Worm (Caenorhabditis elegans) whole organism, L4 larva: ENCODE results near the gene cnc-7.

Experiments
- F37D6.2 ChIP-seq: sonication (generic microtip); optimal IDR thresholded peaks from 2 replicates; lab custom pipeline; 2016; ENCODE audit warnings: mild to moderate bottlenecking, missing genetic modification characterization, missing compliant biosample characterization
- ZK337.2 ChIP-seq: fragments of 200-800 bp; sonication (Bioruptor generic); IDR thresholded peaks from 2 replicates; pipeline ENCODE4 v1.3.6; 2022; ENCODE audit warnings: missing genetic modification reagents, missing genetic modification characterization, missing compliant biosample characterization
- ZK546.5 ChIP-seq, 2 experiments: sonication (generic microtip); optimal IDR thresholded peaks; 2 replicates each; lab custom pipeline; 2017; ENCODE audit warnings: missing biosample characterization in 2 of 2, missing genetic modification characterization in 2 of 2
- ama-1 ChIP-seq: fragments of 150-350 bp; optimal IDR thresholded peaks from 2 replicates; lab custom pipeline; 2014; ENCODE audit warnings: inconsistent platforms, mixed read lengths
- attf-4 ChIP-seq: sonication (generic microtip); optimal IDR thresholded peaks from 3 replicates; lab custom pipeline; 2017; ENCODE audit warnings: missing biosample characterization, missing genetic modification characterization
- ces-1 ChIP-seq: fragments of 150-350 bp; sonication (generic microtip); optimal IDR thresholded peaks from 4 replicates; lab custom pipeline; 2014; ENCODE audit warnings: missing biosample characterization, missing genetic modification reagents, missing genetic modification characterization
- ctbp-1 ChIP-seq: fragments of 200-800 bp; sonication (Bioruptor generic); IDR thresholded peaks from 2 replicates; pipeline ENCODE4 v1.3.6; 2022; ENCODE audit warnings: missing genetic modification reagents, missing genetic modification characterization, missing compliant biosample characterization
- daf-12 ChIP-seq: fragments of 150-350 bp; optimal IDR thresholded peaks from 2 replicates; lab custom pipeline; 2014; ENCODE audit warnings: missing biosample characterization, missing genetic modification reagents, missing genetic modification characterization
- dmd-8 ChIP-seq: fragments of 200-800 bp; sonication (Bioruptor generic); IDR thresholded peaks from 2 replicates; pipeline ENCODE4 v1.3.6; 2022; ENCODE audit warnings: missing genetic modification characterization, missing compliant biosample characterization
- dmd-9 ChIP-seq: fragments of 200-800 bp; sonication (Bioruptor generic); IDR thresholded peaks from 2 replicates; pipeline ENCODE4 v1.3.6; 2022; ENCODE audit warnings: missing genetic modification reagents, missing genetic modification characterization, missing compliant biosample characterization
- dpl-1 ChIP-seq: fragments of 150-350 bp; optimal IDR thresholded peaks from 2 replicates; lab custom pipeline; 2014; ENCODE audit warnings: missing biosample characterization, missing genetic modification reagents, missing genetic modification characterization
- dve-1 ChIP-seq: sonication (generic microtip); optimal IDR thresholded peaks from 2 replicates; lab custom pipeline; 2017; ENCODE audit warnings: antibody characterized with exemption, mild to moderate bottlenecking, missing genetic modification characterization, missing compliant biosample characterization; ENCODE audit not compliant: insufficient read depth
- fkh-10 ChIP-seq: fragments of 150-350 bp; optimal IDR thresholded peaks from 2 replicates; lab custom pipeline; 2014; ENCODE audit warnings: missing biosample characterization, missing genetic modification reagents, missing genetic modification characterization
- lin-13 ChIP-seq: fragments of 150-350 bp; optimal IDR thresholded peaks from 2 replicates; lab custom pipeline; 2014; ENCODE audit warnings: missing biosample characterization, missing genetic modification reagents, missing genetic modification characterization
- lsy-2 ChIP-seq, 2 experiments: fragments of 150-350 bp in 1 of 2; sonication (generic microtip) in 1 of 2; optimal IDR thresholded peaks; 2 replicates each; lab custom pipeline; 2014 to 2017; ENCODE audit warnings: missing biosample characterization in 2 of 2, missing genetic modification characterization in 2 of 2
- mep-1 ChIP-seq: fragments of 150-350 bp; sonication (generic microtip); optimal IDR thresholded peaks from 3 replicates; lab custom pipeline; 2014; ENCODE audit warnings: missing biosample characterization, missing genetic modification characterization
- mxl-2 ChIP-seq: fragments of 200-800 bp; sonication (Bioruptor generic); conservative IDR thresholded peaks from 2 replicates; pipeline ENCODE4 v1.3.6; 2022; ENCODE audit warnings: missing genetic modification reagents, missing genetic modification characterization, missing compliant biosample characterization
- nhr-48 ChIP-seq: sonication (generic microtip); optimal IDR thresholded peaks from 2 replicates; lab custom pipeline; 2016; ENCODE audit warnings: mild to moderate bottlenecking, missing genetic modification characterization, missing compliant biosample characterization
- pqm-1 ChIP-seq: sonication (generic microtip); optimal IDR thresholded peaks from 2 replicates; lab custom pipeline; 2017; ENCODE audit warnings: missing biosample characterization, missing genetic modification characterization
- saeg-2 ChIP-seq: fragments of 200-800 bp; sonication (Bioruptor generic); IDR thresholded peaks from 2 replicates; pipeline ENCODE4 v1.3.6; 2022; ENCODE audit warnings: missing genetic modification reagents, missing genetic modification characterization, missing compliant biosample characterization
- snpc-1.2 ChIP-seq: fragments of 200-800 bp; sonication (Bioruptor generic); IDR thresholded peaks from 2 replicates; pipeline ENCODE4 v1.3.6; 2022; ENCODE audit warnings: missing genetic modification reagents, missing genetic modification characterization, missing compliant biosample characterization
- vab-7 ChIP-seq: fragments of 200-800 bp; sonication (Bioruptor generic); IDR thresholded peaks from 2 replicates; pipeline ENCODE4 v1.3.6; 2022; ENCODE audit warnings: missing genetic modification reagents, missing genetic modification characterization, missing compliant biosample characterization
- zfp-3 ChIP-seq: fragments of 200-800 bp; sonication (Bioruptor generic); conservative IDR thresholded peaks from 2 replicates; pipeline ENCODE4 v1.3.6; 2022; ENCODE audit warnings: missing genetic modification reagents, missing genetic modification characterization, missing compliant biosample characterization
- zip-2 ChIP-seq: fragments of 150-350 bp; optimal IDR thresholded peaks from 2 replicates; lab custom pipeline; 2014; ENCODE audit warnings: missing biosample characterization, missing genetic modification characterization
- ztf-11 ChIP-seq: fragments of 150-350 bp; optimal IDR thresholded peaks from 2 replicates; lab custom pipeline; 2014; ENCODE audit warnings: missing biosample characterization, missing genetic modification characterization

cnc-7 gene

ce11 chrV:20424229-20425182, 30.6 kb downstream of the cnc-7 start (continued):
- no peak for TF ChIP-seq mxl-2
- TF ChIP-seq dve-1 (tag; lab: Kevin White, UChicago) = peak; percentile 77
- TF ChIP-seq ama-1 = no peak
- TF ChIP-seq zip-2 (tag; lab: Kevin White, UChicago) = no peak
- TF ChIP-seq ces-1 (GFP tag; lab: Kevin White, UChicago) = no peak
- peak in 1 of 2 experiments; percentile 36 for TF ChIP-seq lsy-2 (tag; optimal IDR thresholded peaks at IDR 0.05; lab: Kevin White, UChicago)
- TF ChIP-seq ctbp-1 (GFP tag; lab: Robert Waterston, UW) = no peak
- peak; percentile 55 for TF ChIP-seq mep-1
- no peak for TF ChIP-seq vab-7 (GFP tag; lab: Robert Waterston, UW)
- peak; percentile 10 for TF ChIP-seq fkh-10 (GFP tag; lab: Kevin White, UChicago)
- TF ChIP-seq dmd-9 (GFP tag; lab: Robert Waterston, UW) = no peak
- peak; percentile 2 for TF ChIP-seq pqm-1
- peak; percentile 90 for TF ChIP-seq dpl-1 (GFP tag; lab: Kevin White, UChicago)
- TF ChIP-seq ZK337.2 (GFP tag; lab: Robert Waterston, UW) = no peak
- TF ChIP-seq ztf-11 = no peak
- TF ChIP-seq daf-12 (tag; lab: Kevin White, UChicago) = no peak
- TF ChIP-seq dmd-8 (GFP tag; lab: Robert Waterston, UW) = 0 out of 2 replicates have a peak, but pooled peaks have one; percentile 24
- TF ChIP-seq attf-4 = no peak
- no peak for TF ChIP-seq snpc-1.2 (GFP tag; lab: Robert Waterston, UW)
- TF ChIP-seq saeg-2 (GFP tag; lab: Robert Waterston, UW) = no peak
- TF ChIP-seq F37D6.2 (tag; lab: Kevin White, UChicago) = no peak
- TF ChIP-seq zfp-3 (GFP tag; lab: Robert Waterston, UW) = no peak

DNA sequence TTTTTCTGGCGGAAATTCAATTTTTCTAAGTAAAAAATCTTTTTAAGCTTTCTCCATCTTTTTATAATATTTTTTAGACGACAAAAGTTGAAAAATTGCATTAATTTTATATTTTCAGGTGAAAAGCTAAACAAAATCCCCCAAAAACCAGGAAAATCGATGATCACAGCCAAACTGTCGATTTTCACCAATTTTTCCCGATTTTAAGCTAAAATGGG, 31.2 kb downstream of the cnc-7 start, which contains the start of the genes fce-2 and F48F5.8:
TSS of gene fce-2 (plus strand) at position 119 of the 218 bp plus-strand sequence.
TSS of gene F48F5.8 (plus strand) at position 160 of the 218 bp plus-strand sequence.
- TF ChIP-seq fkh-10 (GFP tag; lab: Kevin White, UChicago) (no peak), nhr-48 (tag; lab: Kevin White, UChicago) (no peak), ZK546.5 (tag; optimal IDR thresholded peaks at IDR 0.05; lab: Kevin White, UChicago) (no peak), lin-13 (GFP tag; lab: Kevin White, UChicago) (no peak)

ce11 chrV:20431390-20431789, 37.5 kb downstream of the cnc-7 start:
- TF ChIP-seq vab-7 (GFP tag; lab: Robert Waterston, UW) = 0 out of 2 replicates have a peak, but pooled peaks have one; percentile 16
- TF ChIP-seq, all 104 proteins: peak for 1; not testable (repeated sequence) for 103
